Worm (Caenorhabditis elegans) whole organism, L3 larva: Measurements from ENCODE around the gene T19C3.3.

Experiments used
- ama-1 ChIP-seq: fragments of 150-350 bp; optimal IDR thresholded peaks from 2 replicates; lab custom pipeline; 2018
- ceh-16 ChIP-seq: sonication (generic microtip); optimal IDR thresholded peaks from 2 replicates; lab custom pipeline; 2017; ENCODE audit warnings: missing biosample characterization, missing genetic modification characterization
- ceh-28 ChIP-seq: fragments of 150-350 bp; optimal IDR thresholded peaks from 2 replicates; lab custom pipeline; 2014; ENCODE audit warnings: missing biosample characterization, missing genetic modification reagents, missing genetic modification characterization
- ceh-82 ChIP-seq: fragments of 150-350 bp; optimal IDR thresholded peaks from 2 replicates; lab custom pipeline; 2014; ENCODE audit warnings: missing biosample characterization, missing genetic modification characterization
- ceh-9 ChIP-seq: sonication (generic microtip); optimal IDR thresholded peaks from 2 replicates; lab custom pipeline; 2018; ENCODE audit warnings: missing biosample characterization, missing genetic modification characterization
- daf-12 ChIP-seq: fragments of 150-350 bp; optimal IDR thresholded peaks from 2 replicates; lab custom pipeline; 2014; ENCODE audit warnings: missing biosample characterization, missing genetic modification reagents, missing genetic modification characterization
- egl-27 ChIP-seq: sonication (generic microtip); optimal IDR thresholded peaks from 4 replicates; lab custom pipeline; 2017; ENCODE audit warnings: missing biosample characterization, missing genetic modification reagents, missing genetic modification characterization
- egl-5 ChIP-seq: fragments of 150-350 bp; optimal IDR thresholded peaks from 2 replicates; lab custom pipeline; 2017; ENCODE audit warnings: missing biosample characterization, missing genetic modification reagents, missing genetic modification characterization, inconsistent platforms
- elt-1 ChIP-seq: fragments of 150-350 bp; optimal IDR thresholded peaks from 2 replicates; lab custom pipeline; 2014; ENCODE audit warnings: missing biosample characterization, missing genetic modification characterization
- elt-2 ChIP-seq: sonication (generic microtip); optimal IDR thresholded peaks from 2 replicates; lab custom pipeline; 2016; ENCODE audit warnings: missing genetic modification reagents, mild to moderate bottlenecking, missing genetic modification characterization, missing compliant biosample characterization
- elt-3 ChIP-seq, 3 experiments: fragments of 150-350 bp in 1 of 3; sonication (generic microtip) in 2 of 3; optimal IDR thresholded peaks; 2 replicates in 2 of 3; 4 replicates in 1 of 3; lab custom pipeline; 2014 to 2017; ENCODE audit warnings: missing biosample characterization in 3 of 3, missing genetic modification characterization in 3 of 3
- eor-1 ChIP-seq, 2 experiments: fragments of 150-350 bp; optimal IDR thresholded peaks; 2 replicates each; lab custom pipeline; 2014 to 2018; ENCODE audit warnings: missing biosample characterization in 2 of 2, missing genetic modification characterization in 2 of 2
- fkh-10 ChIP-seq: sonication (generic microtip); optimal IDR thresholded peaks from 2 replicates; lab custom pipeline; 2017; ENCODE audit warnings: missing biosample characterization, missing genetic modification reagents, missing genetic modification characterization
- fkh-2 ChIP-seq: fragments of 150-350 bp; optimal IDR thresholded peaks from 2 replicates; lab custom pipeline; 2014; ENCODE audit warnings: missing biosample characterization, missing genetic modification reagents, missing genetic modification characterization
- fos-1 ChIP-seq: fragments of 150-350 bp; optimal IDR thresholded peaks from 2 replicates; lab custom pipeline; 2014; ENCODE audit warnings: missing biosample characterization, missing genetic modification characterization
- hmg-11 ChIP-seq: sonication (generic microtip); optimal IDR thresholded peaks from 2 replicates; lab custom pipeline; 2016; ENCODE audit warnings: missing genetic modification characterization, missing compliant biosample characterization
- jun-1 ChIP-seq: fragments of 150-350 bp; optimal IDR thresholded peaks from 2 replicates; lab custom pipeline; 2014; ENCODE audit warnings: missing biosample characterization, missing genetic modification reagents, missing genetic modification characterization
- lin-15B ChIP-seq: fragments of 150-350 bp; optimal IDR thresholded peaks from 2 replicates; lab custom pipeline; 2014; ENCODE audit warnings: missing biosample characterization, missing genetic modification characterization
- lin-39 ChIP-seq: fragments of 150-350 bp; optimal IDR thresholded peaks from 2 replicates; lab custom pipeline; 2018; ENCODE audit warnings: missing biosample characterization, missing genetic modification reagents, missing genetic modification characterization
- mdl-1 ChIP-seq: fragments of 150-350 bp; optimal IDR thresholded peaks from 2 replicates; lab custom pipeline; 2014; ENCODE audit warnings: missing biosample characterization, missing genetic modification characterization
- mml-1 ChIP-seq: fragments of 150-350 bp; sonication (generic microtip); optimal IDR thresholded peaks from 3 replicates; lab custom pipeline; 2014; ENCODE audit warnings: missing biosample characterization, missing genetic modification characterization
- nfya-1 ChIP-seq: sonication (generic microtip); optimal IDR thresholded peaks from 2 replicates; lab custom pipeline; 2017; ENCODE audit warnings: missing genetic modification characterization, mild to moderate bottlenecking, missing compliant biosample characterization, antibody characterized with exemption, moderate library complexity; ENCODE audit not compliant: insufficient read depth
- nhr-11 ChIP-seq: fragments of 150-350 bp; optimal IDR thresholded peaks from 2 replicates; lab custom pipeline; 2014; ENCODE audit warnings: missing biosample characterization, missing genetic modification characterization
- nhr-12 ChIP-seq: fragments of 150-350 bp; optimal IDR thresholded peaks from 2 replicates; lab custom pipeline; 2014; ENCODE audit warnings: missing biosample characterization, missing genetic modification characterization
- nhr-23 ChIP-seq: fragments of 150-350 bp; optimal IDR thresholded peaks from 2 replicates; lab custom pipeline; 2014; ENCODE audit warnings: missing biosample characterization, missing genetic modification reagents, missing genetic modification characterization
- nhr-237 ChIP-seq: fragments of 150-350 bp; optimal IDR thresholded peaks from 2 replicates; lab custom pipeline; 2014; ENCODE audit warnings: missing biosample characterization, missing genetic modification characterization
- nhr-25 ChIP-seq: sonication (generic microtip); optimal IDR thresholded peaks from 2 replicates; lab custom pipeline; 2017; ENCODE audit warnings: missing biosample characterization, missing genetic modification characterization
- nhr-28 ChIP-seq: fragments of 150-350 bp; optimal IDR thresholded peaks from 2 replicates; lab custom pipeline; 2014; ENCODE audit warnings: missing biosample characterization, missing genetic modification characterization
- nhr-43 ChIP-seq: sonication (generic microtip); optimal IDR thresholded peaks from 2 replicates; lab custom pipeline; 2016; ENCODE audit warnings: mild to moderate bottlenecking, missing genetic modification characterization, missing compliant biosample characterization; ENCODE audit not compliant: poor library complexity, severe bottlenecking
- nhr-67 ChIP-seq: fragments of 150-350 bp; optimal IDR thresholded peaks from 2 replicates; lab custom pipeline; 2014; ENCODE audit warnings: missing biosample characterization, missing genetic modification characterization
- nhr-76 ChIP-seq: fragments of 150-350 bp; sonication (generic microtip); optimal IDR thresholded peaks from 5 replicates; lab custom pipeline; 2014; ENCODE audit warnings: missing biosample characterization, missing genetic modification characterization
- nhr-77 ChIP-seq: fragments of 150-350 bp; optimal IDR thresholded peaks from 2 replicates; lab custom pipeline; 2014; ENCODE audit warnings: missing biosample characterization, missing genetic modification characterization
- pha-4 ChIP-seq: fragments of 150-350 bp; optimal IDR thresholded peaks from 2 replicates; lab custom pipeline; 2014; ENCODE audit warnings: missing biosample characterization, missing genetic modification reagents, missing genetic modification characterization
- pqm-1 ChIP-seq: fragments of 150-350 bp; optimal IDR thresholded peaks from 2 replicates; lab custom pipeline; 2017; ENCODE audit warnings: missing biosample characterization, missing genetic modification characterization, inconsistent platforms
- sea-2 ChIP-seq: fragments of 150-350 bp; sonication (generic microtip); optimal IDR thresholded peaks from 4 replicates; lab custom pipeline; 2014; ENCODE audit warnings: missing biosample characterization, missing genetic modification reagents, missing genetic modification characterization
- skn-1 ChIP-seq: fragments of 150-350 bp; optimal IDR thresholded peaks from 2 replicates; lab custom pipeline; 2014; ENCODE audit warnings: missing biosample characterization, missing genetic modification characterization
- snpc-4 ChIP-seq: fragments of 150-350 bp; optimal IDR thresholded peaks from 2 replicates; lab custom pipeline; 2014; ENCODE audit warnings: missing biosample characterization, missing genetic modification characterization
- unc-39 ChIP-seq: sonication (generic microtip); optimal IDR thresholded peaks from 4 replicates; lab custom pipeline; 2017; ENCODE audit warnings: missing biosample characterization, missing genetic modification characterization
- unc-62 ChIP-seq: fragments of 150-350 bp; sonication (generic microtip); optimal IDR thresholded peaks from 4 replicates; lab custom pipeline; 2014; ENCODE audit warnings: missing biosample characterization, missing genetic modification reagents, missing genetic modification characterization
- zag-1 ChIP-seq: fragments of 150-350 bp; optimal IDR thresholded peaks from 2 replicates; lab custom pipeline; 2014; ENCODE audit warnings: missing biosample characterization, missing genetic modification characterization
- ztf-11 ChIP-seq: fragments of 150-350 bp; optimal IDR thresholded peaks from 2 replicates; lab custom pipeline; 2014; ENCODE audit warnings: missing biosample characterization, missing genetic modification characterization
- ztf-4 ChIP-seq: fragments of 150-350 bp; optimal IDR thresholded peaks from 2 replicates; lab custom pipeline; 2014; ENCODE audit warnings: missing biosample characterization, missing genetic modification characterization

Gene T19C3.3

DNA sequence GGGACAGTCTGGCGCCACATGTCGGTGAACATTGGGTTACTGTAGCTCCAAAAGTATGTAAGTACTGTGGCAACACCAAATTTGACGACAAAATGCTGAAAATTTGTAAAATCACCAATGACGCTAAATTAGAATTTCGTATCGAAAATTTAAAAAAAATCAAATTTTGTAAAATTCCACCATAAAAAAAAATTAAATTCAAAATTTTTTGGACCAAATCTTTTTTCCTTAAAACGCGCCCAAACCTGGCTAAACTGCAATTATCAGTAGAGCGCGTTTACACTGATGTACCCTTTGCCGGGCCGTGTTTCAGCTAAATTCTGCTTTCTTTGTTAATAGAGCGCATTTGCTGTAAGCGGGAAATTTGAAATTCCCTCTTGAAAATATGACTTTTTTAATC lies 17.1 kb upstream of the T19C3.3 start, which contains the start of gene T19C3.6:
T19C3.6 (minus strand) TSS at position 101 of the 400 bp plus-strand sequence.
- TF ChIP-seq sea-2 (no peak), unc-62 (GFP tag; lab: Kevin White, UChicago) (no peak), nhr-12 (tag; lab: Kevin White, UChicago) (no peak), nhr-25 (tag; lab: Kevin White, UChicago) (no peak), lin-15B (no peak), snpc-4 (tag; lab: Kevin White, UChicago) (no peak), nfya-1 (tag; lab: Kevin White, UChicago) (no peak), egl-27 (tag; lab: Kevin White, UChicago) (no peak), zag-1 (tag; lab: Kevin White, UChicago) (no peak), mdl-1 (no peak), skn-1 (tag; lab: Kevin White, UChicago) (no peak), ceh-16 (tag; lab: Kevin White, UChicago) (no peak), ama-1 (lab: Kevin White, UChicago) (no peak), ceh-28 (tag; lab: Kevin White, UChicago) (no peak)

DNA sequence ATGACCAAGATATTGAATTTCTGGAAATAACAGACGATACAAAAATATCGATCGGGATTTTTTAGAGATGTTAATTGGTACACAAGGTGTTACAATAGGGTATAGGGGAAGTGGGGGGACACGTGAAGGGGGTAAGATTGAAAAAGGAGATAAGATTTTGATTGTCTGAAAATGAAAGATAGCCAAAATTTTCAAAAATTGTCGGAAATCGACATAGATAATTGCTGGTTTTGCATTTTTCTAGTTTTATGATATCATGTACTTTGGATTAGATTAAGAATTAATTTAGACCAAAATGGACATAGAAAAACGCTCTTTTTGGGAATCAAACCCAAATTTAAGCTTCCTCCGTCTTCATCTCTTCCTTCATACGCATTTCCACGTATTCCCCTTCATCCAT lies 13.5 kb upstream of the T19C3.3 start, which contains the start of gene T19C3.5:
T19C3.5 (minus strand) TSS at position 101 of the 400 bp plus-strand sequence.
- no peak for TF ChIP-seq ceh-28 (tag; lab: Kevin White, UChicago)
- no peak for TF ChIP-seq lin-39 (tag; lab: Kevin White, UChicago)
- no peak for TF ChIP-seq ceh-9
- TF ChIP-seq nhr-76 (tag; lab: Kevin White, UChicago), result no peak
- no peak for TF ChIP-seq daf-12 (tag; lab: Kevin White, UChicago)
- no peak for TF ChIP-seq mdl-1
- no peak for TF ChIP-seq sea-2
- TF ChIP-seq nhr-11 (tag; lab: Kevin White, UChicago), result no peak
- TF ChIP-seq nhr-67 (tag; lab: Kevin White, UChicago), result no peak
- no peak for TF ChIP-seq nhr-25 (tag; lab: Kevin White, UChicago)
- no peak for TF ChIP-seq fos-1
- TF ChIP-seq ztf-4 (tag; lab: Kevin White, UChicago), result no peak
- TF ChIP-seq nhr-12 (tag; lab: Kevin White, UChicago), result no peak

DNA sequence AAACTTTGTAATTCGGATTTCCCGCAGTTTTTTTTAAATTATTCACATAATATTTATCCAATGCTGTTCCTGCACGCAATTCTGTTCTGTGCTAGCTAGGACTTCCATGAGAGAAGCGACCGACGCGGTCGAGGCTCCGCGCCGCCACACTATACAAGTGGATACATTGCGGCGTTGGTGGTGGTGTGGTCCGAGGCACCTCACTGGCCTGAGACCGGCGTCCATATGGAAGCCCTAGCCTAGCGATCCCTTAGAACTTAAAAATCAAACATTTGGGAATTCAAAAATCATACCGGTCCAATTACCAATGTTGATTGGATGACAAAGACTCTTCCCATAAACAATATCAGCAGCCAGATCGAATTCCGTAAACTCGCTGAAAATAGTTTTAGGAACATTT lies 11.7 kb upstream of the T19C3.3 start:
- TF ChIP-seq eor-1 (tag; optimal IDR thresholded peaks at IDR 0.05; lab: Kevin White, UChicago), result no peak
- no peak for TF ChIP-seq nhr-76 (tag; lab: Kevin White, UChicago)
- no peak for TF ChIP-seq fkh-10 (GFP tag; lab: Kevin White, UChicago)
- no peak for TF ChIP-seq unc-62 (GFP tag; lab: Kevin White, UChicago)
- no peak for TF ChIP-seq mml-1 (tag; lab: Kevin White, UChicago)
- no peak for TF ChIP-seq nhr-23
- TF ChIP-seq ceh-82 (tag; lab: Kevin White, UChicago), result no peak
- no peak for TF ChIP-seq nhr-67 (tag; lab: Kevin White, UChicago)
- TF ChIP-seq elt-3 (tag; optimal IDR thresholded peaks at IDR 0.05; lab: Kevin White, UChicago), result no peak
- no peak for TF ChIP-seq hmg-11
- no peak for TF ChIP-seq zag-1 (tag; lab: Kevin White, UChicago)
- TF ChIP-seq daf-12 (tag; lab: Kevin White, UChicago), result no peak
- TF ChIP-seq ztf-11 (tag; lab: Kevin White, UChicago), result no peak
- no peak for TF ChIP-seq fos-1
- no peak for TF ChIP-seq mdl-1
- TF ChIP-seq ceh-28 (tag; lab: Kevin White, UChicago), result no peak
- TF ChIP-seq sea-2, result no peak
- no peak for TF ChIP-seq nhr-25 (tag; lab: Kevin White, UChicago)
- TF ChIP-seq ztf-4 (tag; lab: Kevin White, UChicago), result no peak
- no peak for TF ChIP-seq pha-4 (tag; lab: Kevin White, UChicago)

DNA sequence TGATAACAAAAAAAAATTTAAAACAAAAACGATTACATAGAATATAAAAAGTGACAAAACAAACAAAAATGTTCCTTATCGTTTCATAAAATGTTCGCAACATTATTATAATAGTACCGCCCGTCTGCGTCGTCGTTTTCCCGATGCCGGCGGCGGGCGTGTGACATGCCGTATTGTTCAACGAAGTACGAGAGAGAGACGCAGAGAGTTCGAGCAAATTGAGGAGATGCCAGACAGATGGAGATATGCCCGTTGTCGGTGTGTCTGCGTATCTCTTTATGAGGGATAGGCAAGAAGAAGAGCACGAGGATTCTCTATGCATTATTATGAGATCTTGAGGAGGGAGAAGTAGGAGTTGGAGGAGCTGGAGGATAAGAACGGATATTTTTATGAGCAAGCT lies 9.4 kb upstream of the T19C3.3 start:
- peak; percentile 83 for TF ChIP-seq nhr-23
- TF ChIP-seq elt-2, result peak; percentile 97
- TF ChIP-seq fkh-2 (tag; lab: Kevin White, UChicago), result no peak
- peak; percentile 50 for TF ChIP-seq ceh-28 (tag; lab: Kevin White, UChicago)
- peak; percentile 88 for TF ChIP-seq hmg-11
- peak; percentile 67 for TF ChIP-seq elt-1 (tag; lab: Kevin White, UChicago)
- peak; percentile 76 for TF ChIP-seq lin-15B
- no peak for TF ChIP-seq unc-39 (tag; lab: Kevin White, UChicago)
- TF ChIP-seq nhr-28 (tag; lab: Kevin White, UChicago), result no peak
- TF ChIP-seq jun-1 (tag; lab: Kevin White, UChicago), result peak; percentile 79
- TF ChIP-seq nhr-25 (tag; lab: Kevin White, UChicago), result peak; percentile 88
- TF ChIP-seq nfya-1 (tag; lab: Kevin White, UChicago), result peak; percentile 91
- no peak for TF ChIP-seq nhr-76 (tag; lab: Kevin White, UChicago)
- TF ChIP-seq lin-39 (tag; lab: Kevin White, UChicago), result peak; percentile 91
- no peak for TF ChIP-seq nhr-11 (tag; lab: Kevin White, UChicago)
- peak; percentile 15 for TF ChIP-seq nhr-43 (tag; lab: Kevin White, UChicago)
- peak; percentile 39 for TF ChIP-seq egl-27 (tag; lab: Kevin White, UChicago)
- TF ChIP-seq egl-5, result peak; percentile 87
- no peak for TF ChIP-seq eor-1 (tag; optimal IDR thresholded peaks at IDR 0.05; lab: Kevin White, UChicago)
- TF ChIP-seq pqm-1 (tag; lab: Kevin White, UChicago), result peak; percentile 97
- TF ChIP-seq elt-3 (tag; optimal IDR thresholded peaks at IDR 0.05; lab: Kevin White, UChicago), result peak in 1 of 3 experiments; percentile 28
- no peak for TF ChIP-seq ztf-11 (tag; lab: Kevin White, UChicago)
- peak; percentile 96 for TF ChIP-seq pha-4 (tag; lab: Kevin White, UChicago)
- no peak for TF ChIP-seq nhr-237
- peak; percentile 36 for TF ChIP-seq zag-1 (tag; lab: Kevin White, UChicago)
- TF ChIP-seq sea-2, result no peak
- no peak for TF ChIP-seq fkh-10 (GFP tag; lab: Kevin White, UChicago)
- no peak for TF ChIP-seq mml-1 (tag; lab: Kevin White, UChicago)
- TF ChIP-seq ama-1 (lab: Kevin White, UChicago), result no peak
- TF ChIP-seq snpc-4 (tag; lab: Kevin White, UChicago), result peak; percentile 91
- TF ChIP-seq unc-62 (GFP tag; lab: Kevin White, UChicago), result peak; percentile 82
- TF ChIP-seq nhr-77 (tag; lab: Kevin White, UChicago), result no peak
- TF ChIP-seq ceh-82 (tag; lab: Kevin White, UChicago), result no peak
